Worm (Caenorhabditis elegans) whole organism, L4 larva: ENCODE data around the gene T03F6.4.

Experiments
- D1046.2 ChIP-seq: fragments of 200-800 bp; sonication (Bioruptor generic); IDR thresholded peaks from 2 replicates; pipeline ENCODE4 v1.3.6; 2022; ENCODE audit warnings: missing genetic modification characterization, missing compliant biosample characterization
- F10B5.3 ChIP-seq: sonication (generic microtip); optimal IDR thresholded peaks from 2 replicates; lab custom pipeline; 2016; ENCODE audit warnings: mild to moderate bottlenecking, missing genetic modification characterization, missing compliant biosample characterization
- F37D6.2 ChIP-seq: sonication (generic microtip); optimal IDR thresholded peaks from 2 replicates; lab custom pipeline; 2016; ENCODE audit warnings: mild to moderate bottlenecking, missing genetic modification characterization, missing compliant biosample characterization
- F44E2.7 ChIP-seq: fragments of 200-800 bp; sonication (Bioruptor generic); IDR thresholded peaks from 2 replicates; pipeline ENCODE4 v2.1.2; 2022; ENCODE audit warnings: missing genetic modification characterization, missing compliant biosample characterization
- F49E8.2 ChIP-seq: sonication (generic microtip); optimal IDR thresholded peaks from 2 replicates; lab custom pipeline; 2016; ENCODE audit warnings: missing compliant biosample characterization, mild to moderate bottlenecking, missing genetic modification characterization, borderline replicate concordance
- T26A8.4 ChIP-seq: fragments of 200-800 bp; sonication (Bioruptor generic); IDR thresholded peaks from 2 replicates; pipeline ENCODE4 v1.3.6; 2022; ENCODE audit warnings: missing genetic modification characterization, missing compliant biosample characterization
- ZK337.2 ChIP-seq: fragments of 200-800 bp; sonication (Bioruptor generic); IDR thresholded peaks from 2 replicates; pipeline ENCODE4 v1.3.6; 2022; ENCODE audit warnings: missing genetic modification reagents, missing genetic modification characterization, missing compliant biosample characterization
- aly-2 ChIP-seq: sonication (generic microtip); optimal IDR thresholded peaks from 2 replicates; lab custom pipeline; 2018; ENCODE audit warnings: missing biosample characterization, missing genetic modification characterization
- arid-1 ChIP-seq: fragments of 200-800 bp; sonication (Bioruptor generic); conservative IDR thresholded peaks from 2 replicates; pipeline ENCODE4 v1.3.6; 2022; ENCODE audit warnings: missing genetic modification reagents, missing genetic modification characterization, missing compliant biosample characterization
- attf-4 ChIP-seq: sonication (generic microtip); optimal IDR thresholded peaks from 3 replicates; lab custom pipeline; 2017; ENCODE audit warnings: missing biosample characterization, missing genetic modification characterization
- ceh-28 ChIP-seq: fragments of 150-350 bp; optimal IDR thresholded peaks from 2 replicates; lab custom pipeline; 2014; ENCODE audit warnings: missing biosample characterization, missing genetic modification reagents, missing genetic modification characterization
- ceh-32 ChIP-seq: sonication (generic microtip); optimal IDR thresholded peaks from 2 replicates; lab custom pipeline; 2016; ENCODE audit warnings: mild to moderate bottlenecking, missing genetic modification characterization, missing compliant biosample characterization; ENCODE audit not compliant: poor library complexity
- ceh-44 ChIP-seq: fragments of 200-800 bp; sonication (Bioruptor generic); IDR thresholded peaks from 2 replicates; pipeline ENCODE4 v1.3.6; 2022; ENCODE audit warnings: missing genetic modification reagents, missing genetic modification characterization, missing compliant biosample characterization
- ceh-82 ChIP-seq: sonication (generic microtip); optimal IDR thresholded peaks from 2 replicates; lab custom pipeline; 2017; ENCODE audit warnings: missing biosample characterization, missing genetic modification characterization
- ces-1 ChIP-seq: fragments of 150-350 bp; sonication (generic microtip); optimal IDR thresholded peaks from 4 replicates; lab custom pipeline; 2014; ENCODE audit warnings: missing biosample characterization, missing genetic modification reagents, missing genetic modification characterization
- daf-19 ChIP-seq: fragments of 200-800 bp; sonication (Bioruptor generic); conservative IDR thresholded peaks from 2 replicates; pipeline ENCODE4 v1.3.6; 2022; ENCODE audit warnings: missing genetic modification characterization, missing compliant biosample characterization
- dmd-6 ChIP-seq: fragments of 200-800 bp; sonication (Bioruptor generic); IDR thresholded peaks from 2 replicates; pipeline ENCODE4 v1.3.6; 2022; ENCODE audit warnings: missing genetic modification reagents, missing genetic modification characterization, missing compliant biosample characterization
- dmd-8 ChIP-seq: fragments of 200-800 bp; sonication (Bioruptor generic); IDR thresholded peaks from 2 replicates; pipeline ENCODE4 v1.3.6; 2022; ENCODE audit warnings: missing genetic modification characterization, missing compliant biosample characterization
- duxl-1 ChIP-seq: sonication (generic microtip); optimal IDR thresholded peaks from 2 replicates; lab custom pipeline; 2016; ENCODE audit warnings: mild to moderate bottlenecking, missing genetic modification characterization, moderate library complexity, missing compliant biosample characterization; ENCODE audit not compliant: poor library complexity
- hif-1 ChIP-seq, 2 experiments: sonication (generic microtip); optimal IDR thresholded peaks; 2 replicates each; lab custom pipeline; 2016 to 2017; ENCODE audit warnings: missing compliant biosample characterization in 2 of 2, missing genetic modification characterization in 2 of 2, missing genetic modification reagents in 2 of 2, missing genotype in 2 of 2, mild to moderate bottlenecking in 1 of 2
- hlh-11 ChIP-seq: fragments of 200-800 bp; sonication (Bioruptor generic); optimal IDR thresholded peaks from 2 replicates; lab custom pipeline; 2018; ENCODE audit warnings: mild to moderate bottlenecking, missing genetic modification characterization, missing compliant biosample characterization
- hlh-30 ChIP-seq: sonication (generic microtip); optimal IDR thresholded peaks from 2 replicates; lab custom pipeline; 2017; ENCODE audit warnings: antibody characterized with exemption, mild to moderate bottlenecking, missing genetic modification characterization, missing compliant biosample characterization; ENCODE audit not compliant: insufficient read depth
- hmg-1.1 ChIP-seq: fragments of 200-800 bp; sonication (Bioruptor generic); IDR thresholded peaks from 2 replicates; pipeline ENCODE4 v1.3.6; 2022; ENCODE audit warnings: missing genetic modification reagents, missing genetic modification characterization, missing compliant biosample characterization
- lin-13 ChIP-seq: fragments of 150-350 bp; optimal IDR thresholded peaks from 2 replicates; lab custom pipeline; 2014; ENCODE audit warnings: missing biosample characterization, missing genetic modification reagents, missing genetic modification characterization
- lin-15B ChIP-seq: fragments of 150-350 bp; sonication (generic microtip); optimal IDR thresholded peaks from 3 replicates; lab custom pipeline; 2014; ENCODE audit warnings: missing biosample characterization, missing genetic modification characterization
- lin-29 ChIP-seq: fragments of 200-800 bp; sonication (Bioruptor generic); IDR thresholded peaks from 2 replicates; pipeline ENCODE4 v1.3.6; 2022; ENCODE audit warnings: missing genetic modification reagents, missing genetic modification characterization, missing compliant biosample characterization
- lin-38 ChIP-seq: fragments of 200-800 bp; sonication (Bioruptor generic); IDR thresholded peaks from 2 replicates; pipeline ENCODE4 v1.3.6; 2022; ENCODE audit warnings: missing genetic modification reagents, missing genetic modification characterization, missing compliant biosample characterization
- lir-3 ChIP-seq: sonication (generic microtip); optimal IDR thresholded peaks from 2 replicates; lab custom pipeline; 2016; ENCODE audit warnings: mild to moderate bottlenecking, missing genetic modification characterization, missing compliant biosample characterization
- lsy-2 ChIP-seq, 2 experiments: fragments of 150-350 bp in 1 of 2; sonication (generic microtip) in 1 of 2; optimal IDR thresholded peaks; 2 replicates each; lab custom pipeline; 2014 to 2017; ENCODE audit warnings: missing biosample characterization in 2 of 2, missing genetic modification characterization in 2 of 2
- mep-1 ChIP-seq: fragments of 150-350 bp; sonication (generic microtip); optimal IDR thresholded peaks from 3 replicates; lab custom pipeline; 2014; ENCODE audit warnings: missing biosample characterization, missing genetic modification characterization
- mes-2 ChIP-seq: sonication (generic microtip); optimal IDR thresholded peaks from 2 replicates; lab custom pipeline; 2016; ENCODE audit warnings: missing genotype, mild to moderate bottlenecking, missing genetic modification characterization, missing compliant biosample characterization; ENCODE audit not compliant: poor library complexity, severe bottlenecking
- nhr-10 ChIP-seq: fragments of 150-350 bp; optimal IDR thresholded peaks from 2 replicates; lab custom pipeline; 2014; ENCODE audit warnings: missing biosample characterization, missing genetic modification characterization
- nhr-102 ChIP-seq: sonication (generic microtip); optimal IDR thresholded peaks from 2 replicates; lab custom pipeline; 2016; ENCODE audit warnings: mild to moderate bottlenecking, missing genetic modification characterization, moderate library complexity, missing compliant biosample characterization
- nhr-11 ChIP-seq: fragments of 150-350 bp; optimal IDR thresholded peaks from 2 replicates; lab custom pipeline; 2014; ENCODE audit warnings: missing biosample characterization, missing genetic modification characterization
- nhr-111 ChIP-seq: fragments of 200-800 bp; sonication (Bioruptor generic); optimal IDR thresholded peaks from 2 replicates; lab custom pipeline; 2018; ENCODE audit warnings: mild to moderate bottlenecking, missing genetic modification characterization, missing compliant biosample characterization
- nhr-237 ChIP-seq: sonication (generic microtip); optimal IDR thresholded peaks from 2 replicates; lab custom pipeline; 2017; ENCODE audit warnings: missing biosample characterization, missing genetic modification characterization
- nhr-28 ChIP-seq: fragments of 150-350 bp; optimal IDR thresholded peaks from 2 replicates; lab custom pipeline; 2014; ENCODE audit warnings: missing biosample characterization, missing genetic modification characterization
- nhr-6 ChIP-seq: fragments of 150-350 bp; optimal IDR thresholded peaks from 2 replicates; lab custom pipeline; 2014; ENCODE audit warnings: missing biosample characterization, missing genetic modification characterization
- nhr-76 ChIP-seq: fragments of 150-350 bp; optimal IDR thresholded peaks from 2 replicates; lab custom pipeline; 2014; ENCODE audit warnings: missing biosample characterization, missing genetic modification characterization
- nhr-77 ChIP-seq: fragments of 150-350 bp; optimal IDR thresholded peaks from 2 replicates; lab custom pipeline; 2014; ENCODE audit warnings: missing biosample characterization, missing genetic modification characterization
- php-3 ChIP-seq: fragments of 200-800 bp; sonication (Bioruptor generic); IDR thresholded peaks from 2 replicates; pipeline ENCODE4 v1.3.6; 2022; ENCODE audit warnings: missing genetic modification reagents, missing genetic modification characterization, missing compliant biosample characterization
- pqm-1 ChIP-seq: sonication (generic microtip); optimal IDR thresholded peaks from 2 replicates; lab custom pipeline; 2017; ENCODE audit warnings: missing biosample characterization, missing genetic modification characterization
- saeg-2 ChIP-seq: fragments of 200-800 bp; sonication (Bioruptor generic); IDR thresholded peaks from 2 replicates; pipeline ENCODE4 v1.3.6; 2022; ENCODE audit warnings: missing genetic modification reagents, missing genetic modification characterization, missing compliant biosample characterization
- set-16 ChIP-seq: fragments of 200-800 bp; sonication (Bioruptor generic); IDR thresholded peaks from 2 replicates; pipeline ENCODE4 v1.3.6; 2022; ENCODE audit warnings: missing genetic modification reagents, missing genetic modification characterization, missing compliant biosample characterization
- skn-1 ChIP-seq: fragments of 150-350 bp; optimal IDR thresholded peaks from 2 replicates; lab custom pipeline; 2014; ENCODE audit warnings: missing biosample characterization, missing genetic modification characterization
- snpc-1.2 ChIP-seq: fragments of 200-800 bp; sonication (Bioruptor generic); IDR thresholded peaks from 2 replicates; pipeline ENCODE4 v1.3.6; 2022; ENCODE audit warnings: missing genetic modification reagents, missing genetic modification characterization, missing compliant biosample characterization
- tra-1 ChIP-seq: fragments of 200-800 bp; sonication (Bioruptor generic); IDR thresholded peaks from 2 replicates; pipeline ENCODE4 v1.3.6; 2022; ENCODE audit warnings: missing genetic modification reagents, missing genetic modification characterization, missing compliant biosample characterization
- unc-62 ChIP-seq, 3 experiments: fragments of 150-350 bp in 1 of 3; sonication (generic microtip); optimal IDR thresholded peaks in 2 of 3; peaks in 1 of 3; 1 replicate in 1 of 3; 2 replicates in 2 of 3; lab custom pipeline; 2014 to 2017; ENCODE audit warnings: missing biosample characterization in 3 of 3, missing genetic modification characterization in 3 of 3, missing genetic modification reagents in 3 of 3, missing genotype in 1 of 3
- zfp-3 ChIP-seq: fragments of 200-800 bp; sonication (Bioruptor generic); conservative IDR thresholded peaks from 2 replicates; pipeline ENCODE4 v1.3.6; 2022; ENCODE audit warnings: missing genetic modification reagents, missing genetic modification characterization, missing compliant biosample characterization
- zip-2 ChIP-seq: fragments of 150-350 bp; optimal IDR thresholded peaks from 2 replicates; lab custom pipeline; 2014; ENCODE audit warnings: missing biosample characterization, missing genetic modification characterization
- ztf-7 ChIP-seq: fragments of 150-350 bp; optimal IDR thresholded peaks from 2 replicates; lab custom pipeline; 2014; ENCODE audit warnings: missing biosample characterization, missing genetic modification characterization

Gene T03F6.4

DNA sequence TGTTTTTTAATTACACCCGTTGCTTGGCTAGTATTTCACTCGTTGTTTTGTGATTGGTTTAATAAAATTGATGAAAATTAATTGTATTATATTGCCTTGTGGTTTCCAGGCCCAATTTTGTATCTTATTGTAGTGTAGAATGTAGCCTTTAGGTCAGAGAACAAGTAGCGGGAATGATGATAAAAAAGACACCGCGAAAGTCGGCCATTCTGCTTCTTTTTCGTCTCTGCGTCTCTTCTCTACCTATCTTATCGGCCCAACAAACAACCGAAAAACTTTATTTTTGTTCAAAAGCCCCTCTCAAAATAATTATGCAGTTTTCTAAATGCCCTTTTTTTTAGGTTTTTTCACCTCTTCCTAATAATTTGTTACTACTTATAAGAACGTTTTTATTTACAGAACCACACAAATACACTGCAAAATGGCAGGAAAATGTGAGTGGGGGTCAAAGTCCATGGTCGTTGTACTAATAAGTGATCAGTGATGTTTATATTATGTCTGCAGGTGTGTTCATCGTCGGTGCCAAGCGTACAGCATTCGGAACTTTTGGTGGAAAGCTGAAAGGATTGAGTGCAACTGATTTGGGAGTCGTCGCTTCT lies 41.3 kb upstream of the T03F6.4 start, which contains the start of gene acaa-2:
TSS of gene acaa-2 (plus strand) at position 400 of the 599 bp plus-strand sequence.
- TF ChIP-seq dmd-8 (GFP tag; lab: Robert Waterston, UW) (no peak), hlh-30 (tag; lab: Kevin White, UChicago) (peak; percentile 62), F49E8.2 (no peak), nhr-77 (tag; lab: Kevin White, UChicago) (peak; percentile 5), set-16 (GFP tag; lab: Robert Waterston, UW) (no peak), T26A8.4 (GFP tag; lab: Robert Waterston, UW) (no peak), zfp-3 (GFP tag; lab: Robert Waterston, UW) (no peak), saeg-2 (GFP tag; lab: Robert Waterston, UW) (no peak), zip-2 (tag; lab: Kevin White, UChicago) (no peak), nhr-11 (tag; lab: Kevin White, UChicago) (peak; percentile 77), pqm-1 (tag; lab: Kevin White, UChicago) (peak; percentile 1), ztf-7 (tag; lab: Kevin White, UChicago) (peak; percentile 1), nhr-237 (tag; lab: Kevin White, UChicago) (no peak), lir-3 (tag; lab: Kevin White, UChicago) (no peak), lin-38 (peak; percentile 18; the same call in 1 of the 2 replicates), duxl-1 (tag; lab: Kevin White, UChicago) (peak; percentile 31), hif-1 (tag; optimal IDR thresholded peaks at IDR 0.05; lab: Kevin White, UChicago) (no peak), hmg-1.1 (GFP tag; lab: Robert Waterston, UW) (no peak), skn-1 (tag; lab: Kevin White, UChicago) (no peak), lin-15B (tag; lab: Kevin White, UChicago) (no peak), F10B5.3 (no peak), mes-2 (peak; percentile 36), unc-62 (GFP tag; optimal IDR thresholded peaks at IDR 0.05 in 1 of 2; lab: Kevin White, UChicago) (no peak), unc-62 (tag; optimal IDR thresholded peaks at IDR 0.05; lab: Kevin White, UChicago) (no peak), nhr-111 (GFP tag; lab: Kevin White, UChicago) (no peak), arid-1 (no peak), ces-1 (GFP tag; lab: Kevin White, UChicago) (no peak), D1046.2 (GFP tag; lab: Robert Waterston, UW) (no peak), ceh-44 (GFP tag; lab: Robert Waterston, UW) (no peak), ceh-28 (no peak), F37D6.2 (no peak), nhr-6 (tag; lab: Kevin White, UChicago) (peak; percentile 29), F44E2.7 (GFP tag; lab: Robert Waterston, UW) (no peak), snpc-1.2 (GFP tag; lab: Robert Waterston, UW) (0 out of 2 replicates have a peak, but pooled peaks have one; percentile 36), ceh-82 (tag; lab: Kevin White, UChicago) (no peak), dmd-6 (GFP tag; lab: Robert Waterston, UW) (peak; percentile 40; the same call in 1 of the 2 replicates), php-3 (GFP tag; lab: Robert Waterston, UW) (no peak), ceh-32 (tag; lab: Kevin White, UChicago) (no peak), attf-4 (tag; lab: Kevin White, UChicago) (no peak), mep-1 (tag; lab: Kevin White, UChicago) (peak; percentile 49), daf-19 (no peak), nhr-76 (tag; lab: Kevin White, UChicago) (no peak), tra-1 (no peak), hlh-11 (tag; lab: Kevin White, UChicago) (peak; percentile 40), lsy-2 (tag; optimal IDR thresholded peaks at IDR 0.05; lab: Kevin White, UChicago) (peak in 1 of 2 experiments; percentile 30), nhr-102 (no peak), lin-29 (GFP tag; lab: Robert Waterston, UW) (no peak), ZK337.2 (no peak), nhr-28 (tag; lab: Kevin White, UChicago) (peak; percentile 100), lin-13 (GFP tag; lab: Kevin White, UChicago) (no peak), aly-2 (tag; lab: Kevin White, UChicago) (no peak), nhr-10 (tag; lab: Kevin White, UChicago) (peak; percentile 75)
